Fruit fly (Drosophila melanogaster) Kc167 (cell line): ENCODE data around the gene CG5245.

Experiments used
- Myc ChIP-seq: fragments of >200 bp; optimal IDR thresholded peaks from 2 replicates; lab custom pipeline; 2017; ENCODE audit warnings: missing external identifiers
- Sin3A ChIP-seq: fragments of >200 bp; optimal IDR thresholded peaks from 2 replicates; lab custom pipeline; 2018; ENCODE audit warnings: missing external identifiers
- h ChIP-seq: fragments of >200 bp; optimal IDR thresholded peaks from 3 replicates; lab custom pipeline; 2018; ENCODE audit warnings: missing external identifiers
- insv ChIP-seq: fragments of >200 bp; optimal IDR thresholded peaks from 3 replicates; lab custom pipeline; 2018; ENCODE audit warnings: missing external identifiers
- psq ChIP-seq: fragments of >200 bp; optimal IDR thresholded peaks from 2 replicates; lab custom pipeline; 2017; ENCODE audit warnings: missing external identifiers

dm6 chr3R:12383036-12383435 is 46.3 kb upstream of the CG5245 start, which contains the start of gene GstD11:
- TF ChIP-seq psq (no peak), insv (no peak), Sin3A (lab: Kevin White, UChicago) (no peak), Myc (lab: Kevin White, UChicago) (no peak), h (lab: Kevin White, UChicago) (no peak)
